Fruit fly (Drosophila melanogaster): ENCODE results near the gene CG43082.

Gene CG43082

DNA sequence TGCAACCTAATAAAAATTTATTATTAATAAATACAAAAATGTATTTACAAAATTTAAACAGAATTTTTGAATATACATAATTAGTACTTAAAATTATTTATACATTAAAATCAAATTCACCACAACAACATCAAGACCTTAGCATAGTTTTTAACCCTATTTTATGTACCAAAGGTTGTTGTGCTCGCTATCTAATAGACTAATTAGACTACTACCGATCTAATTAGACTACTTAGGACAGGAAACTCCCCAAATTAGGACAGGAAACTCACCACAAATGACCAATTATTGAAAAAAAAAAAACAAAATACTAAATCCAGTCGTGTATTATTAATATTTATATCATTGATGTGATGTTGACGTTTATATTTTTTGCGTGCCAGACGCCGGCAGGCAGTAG is 24.7 kb upstream of the CG43082 start (continued):
- no peak for TF ChIP-seq CG14014 (GFP tag; IDR thresholded peaks at IDR 0.05)
- no peak for TF ChIP-seq yki (optimal IDR thresholded peaks at IDR 0.05)
- peak; percentile 71 for TF ChIP-seq sens (GFP tag)
- no peak for TF ChIP-seq chm (GFP tag; IDR thresholded peaks at IDR 0.05)
- TF ChIP-seq bsh (GFP tag; optimal IDR thresholded peaks at IDR 0.05): peak in 1 of 2 experiments; percentile 29
- TF ChIP-seq Hand (GFP tag; optimal IDR thresholded peaks at IDR 0.05): no peak
- TF ChIP-seq CG17385 (GFP tag; optimal IDR thresholded peaks at IDR 0.05): peak; percentile 1
- no peak for TF ChIP-seq fd3F (GFP tag; optimal IDR thresholded peaks at IDR 0.05)
- TF ChIP-seq E2f1 (GFP tag; IDR thresholded peaks at IDR 0.05): no peak
- peak; percentile 50 for TF ChIP-seq CTCF (GFP tag; optimal IDR thresholded peaks at IDR 0.05)
- TF ChIP-seq CG1603 (tag; optimal IDR thresholded peaks at IDR 0.05): no peak
- peak; percentile 67 for TF ChIP-seq Ets97D (GFP tag; optimal IDR thresholded peaks at IDR 0.05)
- no peak for TF ChIP-seq Antp (GFP tag; optimal IDR thresholded peaks at IDR 0.05)
- TF ChIP-seq stwl (tag; optimal IDR thresholded peaks at IDR 0.05): peak; percentile 77
- no peak for TF ChIP-seq Gug (GFP tag; IDR thresholded peaks at IDR 0.05)
- TF ChIP-seq CG42726 (GFP tag; IDR thresholded peaks at IDR 0.05; ENCODE audit: partially characterized antibody): no peak
- no peak for TF ChIP-seq tx (GFP tag; optimal IDR thresholded peaks at IDR 0.05)

DNA sequence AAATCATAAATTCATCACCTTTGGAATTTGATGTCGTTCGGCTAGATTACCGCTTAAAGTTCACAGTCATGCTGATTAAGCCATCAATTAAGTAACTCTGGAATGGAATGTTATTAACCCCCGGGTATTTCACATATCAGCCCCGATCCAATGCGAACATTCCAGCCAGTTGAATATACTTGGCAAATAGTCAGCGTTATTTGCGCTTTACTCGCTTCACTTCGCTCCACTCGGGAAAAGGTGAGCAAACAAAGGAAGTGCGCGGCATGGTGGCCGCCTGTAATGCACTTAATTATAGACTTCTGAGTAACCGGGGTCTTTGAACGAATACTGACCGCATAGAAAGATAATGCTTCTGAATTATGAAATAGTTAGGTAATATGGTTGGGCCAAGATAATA is 24.0 kb upstream of the CG43082 start:
- TF ChIP-seq sd (tag; optimal IDR thresholded peaks at IDR 0.05): peak; percentile 17
- no peak for TF ChIP-seq CG7839 (tag; optimal IDR thresholded peaks at IDR 0.05)
- peak; percentile 52 for TF ChIP-seq Ets65A (GFP tag)
- TF ChIP-seq Xrp1 (GFP tag; IDR thresholded peaks at IDR 0.05): peak; percentile 39
- TF ChIP-seq CG8359 (GFP tag; optimal IDR thresholded peaks at IDR 0.05; ENCODE audit: borderline replicate concordance): no peak
- peak; percentile 28 for TF ChIP-seq wek (GFP tag; optimal IDR thresholded peaks at IDR 0.05)

DNA sequence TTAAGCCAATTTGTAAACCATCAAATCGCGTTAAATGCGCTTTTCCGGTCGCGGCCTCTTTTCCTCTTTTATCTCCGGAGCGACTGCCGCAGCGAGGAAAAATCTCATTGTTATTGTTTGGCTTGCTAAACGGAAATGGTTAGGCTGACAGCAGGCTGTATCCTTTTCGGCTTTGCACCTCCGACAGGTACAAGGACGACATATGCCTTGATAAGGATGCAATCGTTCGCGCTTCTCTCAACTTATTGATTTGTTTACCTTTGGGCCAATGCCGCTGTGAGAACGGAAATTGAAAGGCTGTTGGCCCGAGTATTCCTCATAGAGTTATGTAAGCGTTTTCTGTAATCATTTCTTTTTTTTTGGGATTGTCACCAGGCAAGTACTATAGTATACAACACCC is 23.1 kb upstream of the CG43082 start:
- TF ChIP-seq CG42726 (GFP tag; IDR thresholded peaks at IDR 0.05; ENCODE audit: partially characterized antibody): no peak
- 0 out of 3 replicates have a peak, but pooled peaks have one; percentile 4 for TF ChIP-seq CG6791 (GFP tag; IDR thresholded peaks at IDR 0.05; ENCODE audit: partially characterized antibody)
- no peak for TF ChIP-seq Lhr (GFP tag; optimal IDR thresholded peaks at IDR 0.05)
- TF ChIP-seq tll (GFP tag; optimal IDR thresholded peaks at IDR 0.05): peak in 1 of 2 experiments; percentile 81
- TF ChIP-seq lilli (GFP tag; optimal IDR thresholded peaks at IDR 0.05): no peak
- no peak for TF ChIP-seq pzg (GFP tag; optimal IDR thresholded peaks at IDR 0.05)
- TF ChIP-seq Atf6 (GFP tag; IDR thresholded peaks at IDR 0.05): no peak
- no peak for TF ChIP-seq zen (tag; optimal IDR thresholded peaks at IDR 0.05)
- TF ChIP-seq CG3995 (GFP tag; optimal IDR thresholded peaks at IDR 0.05): no peak
- TF ChIP-seq CG15479 (GFP tag; optimal IDR thresholded peaks at IDR 0.05): peak; percentile 68
- no peak for TF ChIP-seq pum (GFP tag; optimal IDR thresholded peaks at IDR 0.05)
- no peak for TF ChIP-seq CG12659 (GFP tag; optimal IDR thresholded peaks at IDR 0.05)
- TF ChIP-seq wek (GFP tag; optimal IDR thresholded peaks at IDR 0.05): no peak
- no peak for TF ChIP-seq Doc2 (GFP tag; IDR thresholded peaks at IDR 0.05)
- TF ChIP-seq CG14667 (GFP tag; IDR thresholded peaks at IDR 0.05): no peak
- TF ChIP-seq Pdp1 (GFP tag; optimal IDR thresholded peaks at IDR 0.05): peak in 1 of 2 experiments; percentile 64
- TF ChIP-seq Six4 (GFP tag; optimal IDR thresholded peaks at IDR 0.05): no peak
- no peak for TF ChIP-seq Atf3 (GFP tag; optimal IDR thresholded peaks at IDR 0.05)
- no peak for TF ChIP-seq ase (GFP tag; IDR thresholded peaks at IDR 0.05)
- no peak for TF ChIP-seq Gug (GFP tag; IDR thresholded peaks at IDR 0.05)
- TF ChIP-seq CG11696 (GFP tag; IDR thresholded peaks at IDR 0.05): 0 out of 2 replicates have a peak, but pooled peaks have one; percentile 8
- no peak for TF ChIP-seq CG4820 (GFP tag; optimal IDR thresholded peaks at IDR 0.05)
- TF ChIP-seq scrt (GFP tag; optimal IDR thresholded peaks at IDR 0.05): no peak
- no peak for TF ChIP-seq Neu2 (GFP tag; optimal IDR thresholded peaks at IDR 0.05; ENCODE audit: borderline replicate concordance)
- no peak for TF ChIP-seq CG30403 (GFP tag; optimal IDR thresholded peaks at IDR 0.05)
- TF ChIP-seq CG6254 (GFP tag; optimal IDR thresholded peaks at IDR 0.05): no peak
- TF ChIP-seq CG1529 (GFP tag; optimal IDR thresholded peaks at IDR 0.05): no peak
- no peak for TF ChIP-seq p53 (GFP tag; optimal IDR thresholded peaks at IDR 0.05)
- TF ChIP-seq CG10565 (GFP tag; optimal IDR thresholded peaks at IDR 0.05): no peak
- no peak for TF ChIP-seq stc (GFP tag; IDR thresholded peaks at IDR 0.05)
